Worm (Caenorhabditis elegans) whole organism, young adult: ENCODE results near the gene hda-11.

ENCODE experiments used
- B0035.1 ChIP-seq: sonication (generic microtip); optimal IDR thresholded peaks from 2 replicates; lab custom pipeline; 2016; ENCODE audit warnings: missing genetic modification characterization, mild to moderate bottlenecking, missing compliant biosample characterization, missing genotype, missing genetic modification reagents
- B0261.1 ChIP-seq: sonication (generic microtip); optimal IDR thresholded peaks from 2 replicates; lab custom pipeline; 2016; ENCODE audit warnings: mild to moderate bottlenecking, missing genetic modification characterization, moderate library complexity, missing compliant biosample characterization
- C17E4.6 ChIP-seq: fragments of 200-800 bp; sonication (Bioruptor generic); IDR thresholded peaks from 2 replicates; pipeline ENCODE4 v1.3.6; 2022; ENCODE audit warnings: missing genetic modification reagents, missing genetic modification characterization, missing compliant biosample characterization
- D2030.7 ChIP-seq: fragments of 200-800 bp; sonication (Bioruptor generic); IDR thresholded peaks from 2 replicates; pipeline ENCODE4 v1.3.6; 2022; ENCODE audit warnings: missing genetic modification reagents, missing genetic modification characterization, missing compliant biosample characterization
- F22D6.2 ChIP-seq: sonication (generic microtip); optimal IDR thresholded peaks from 2 replicates; lab custom pipeline; 2016; ENCODE audit warnings: mild to moderate bottlenecking, missing genetic modification characterization, missing compliant biosample characterization
- F33H1.4 ChIP-seq: fragments of 200-800 bp; sonication (Bioruptor generic); IDR thresholded peaks from 2 replicates; pipeline ENCODE4 v1.3.6; 2022; ENCODE audit warnings: missing genetic modification reagents, missing genetic modification characterization, missing compliant biosample characterization
- F49E8.2 ChIP-seq: sonication (generic microtip); optimal IDR thresholded peaks from 3 replicates; lab custom pipeline; 2017; ENCODE audit warnings: missing genetic modification characterization, mild to moderate bottlenecking, missing compliant biosample characterization, antibody characterized with exemption, moderate library complexity; ENCODE audit not compliant: insufficient read depth
- F52B5.7 ChIP-seq: sonication (generic microtip); optimal IDR thresholded peaks from 2 replicates; lab custom pipeline; 2016; ENCODE audit warnings: mild to moderate bottlenecking, missing genetic modification characterization, missing compliant biosample characterization
- F55B11.4 ChIP-seq: sonication (generic microtip); optimal IDR thresholded peaks from 2 replicates; lab custom pipeline; 2016; ENCODE audit warnings: missing compliant biosample characterization, missing genetic modification characterization, borderline replicate concordance; ENCODE audit not compliant: insufficient read depth
- K11D2.4 ChIP-seq: fragments of 200-800 bp; sonication (Bioruptor generic); IDR thresholded peaks from 2 replicates; pipeline ENCODE4 v1.3.6; 2022; ENCODE audit warnings: missing genetic modification reagents, missing genetic modification characterization, missing compliant biosample characterization
- K12H6.12 ChIP-seq: fragments of 200-800 bp; sonication (Bioruptor generic); optimal IDR thresholded peaks from 2 replicates; lab custom pipeline; 2018; ENCODE audit warnings: mild to moderate bottlenecking, missing genetic modification characterization, missing compliant biosample characterization
- Y53G8AR.9 ChIP-seq: fragments of 200-800 bp; sonication (Bioruptor generic); conservative IDR thresholded peaks from 2 replicates; pipeline ENCODE4 v1.3.6; 2022; ENCODE audit warnings: missing genetic modification reagents, missing genetic modification characterization, missing compliant biosample characterization
- akir-1 ChIP-seq: fragments of 200-800 bp; sonication (Bioruptor generic); optimal IDR thresholded peaks from 2 replicates; lab custom pipeline; 2018; ENCODE audit warnings: mild to moderate bottlenecking, missing genetic modification characterization, moderate library complexity, missing compliant biosample characterization
- athp-1 ChIP-seq: sonication (generic microtip); optimal IDR thresholded peaks from 2 replicates; lab custom pipeline; 2017; ENCODE audit warnings: mild to moderate bottlenecking, missing genetic modification characterization, missing compliant biosample characterization
- attf-6 ChIP-seq: fragments of 200-800 bp; sonication (Bioruptor generic); IDR thresholded peaks from 2 replicates; pipeline ENCODE4 v1.3.6; 2022; ENCODE audit warnings: missing genetic modification reagents, missing genetic modification characterization, missing compliant biosample characterization
- bed-2 ChIP-seq: fragments of 200-800 bp; sonication (Bioruptor generic); IDR thresholded peaks from 2 replicates; pipeline ENCODE4 v1.3.6; 2022; ENCODE audit warnings: missing genetic modification reagents, missing genetic modification characterization, missing compliant biosample characterization
- cebp-2 ChIP-seq: fragments of 200-800 bp; sonication (Bioruptor generic); IDR thresholded peaks from 2 replicates; pipeline ENCODE4 v1.3.6; 2022; ENCODE audit warnings: missing genetic modification characterization, missing compliant biosample characterization
- ceh-27 ChIP-seq: fragments of 200-800 bp; sonication (Bioruptor generic); optimal IDR thresholded peaks from 2 replicates; lab custom pipeline; 2018; ENCODE audit warnings: mild to moderate bottlenecking, missing genetic modification characterization, moderate library complexity, missing compliant biosample characterization
- ceh-40 ChIP-seq: fragments of 200-800 bp; sonication (Bioruptor generic); IDR thresholded peaks from 2 replicates; pipeline ENCODE4 v1.3.6; 2022; ENCODE audit warnings: missing genetic modification characterization, missing compliant biosample characterization
- ceh-91 ChIP-seq: fragments of 200-800 bp; sonication (Bioruptor generic); IDR thresholded peaks from 2 replicates; pipeline ENCODE4 v1.3.6; 2022; ENCODE audit warnings: missing genetic modification reagents, missing genetic modification characterization, missing compliant biosample characterization
- die-1 ChIP-seq: sonication (generic microtip); optimal IDR thresholded peaks from 2 replicates; lab custom pipeline; 2016; ENCODE audit warnings: missing genotype, mild to moderate bottlenecking, missing genetic modification characterization, missing compliant biosample characterization
- egl-18 ChIP-seq: fragments of 200-800 bp; sonication (Bioruptor generic); IDR thresholded peaks from 2 replicates; pipeline ENCODE4 v1.3.6; 2022; ENCODE audit warnings: missing genetic modification reagents, missing genetic modification characterization, missing compliant biosample characterization
- egrh-3 ChIP-seq: fragments of 200-800 bp; sonication (Bioruptor generic); IDR thresholded peaks from 2 replicates; pipeline ENCODE4 v1.3.6; 2022; ENCODE audit warnings: missing genetic modification reagents, missing genetic modification characterization, missing compliant biosample characterization
- ekl-4 ChIP-seq: fragments of 200-800 bp; sonication (Bioruptor generic); IDR thresholded peaks from 2 replicates; pipeline ENCODE4 v1.3.6; 2022; ENCODE audit warnings: missing genetic modification reagents, missing genetic modification characterization, missing compliant biosample characterization
- ets-4 ChIP-seq: fragments of 200-800 bp; sonication (Bioruptor generic); optimal IDR thresholded peaks from 2 replicates; lab custom pipeline; 2018; ENCODE audit warnings: mild to moderate bottlenecking, missing genetic modification characterization, missing compliant biosample characterization
- him-1 ChIP-seq: sonication (generic microtip); optimal IDR thresholded peaks from 2 replicates; lab custom pipeline; 2016; ENCODE audit warnings: missing genotype, missing genetic modification reagents, missing genetic modification characterization, missing compliant biosample characterization
- hrde-1 ChIP-seq: sonication (generic microtip); optimal IDR thresholded peaks from 2 replicates; lab custom pipeline; 2016; ENCODE audit warnings: missing genetic modification characterization, mild to moderate bottlenecking, missing compliant biosample characterization, moderate library complexity, missing genotype, missing genetic modification reagents, borderline replicate concordance
- lag-1 ChIP-seq: fragments of 200-800 bp; sonication (Bioruptor generic); IDR thresholded peaks from 2 replicates; pipeline ENCODE4 v1.3.6; 2022; ENCODE audit warnings: missing genetic modification reagents, missing genetic modification characterization, missing compliant biosample characterization
- lin-35 ChIP-seq, 3 experiments: fragments of 150-350 bp in 2 of 3; sonication (generic microtip) in 1 of 3; optimal IDR thresholded peaks; 2 replicates each; lab custom pipeline; 2014 to 2018; ENCODE audit warnings: missing biosample characterization in 3 of 3, missing genetic modification characterization in 3 of 3, missing genetic modification reagents in 3 of 3
- lin-40 ChIP-seq: sonication (generic microtip); optimal IDR thresholded peaks from 2 replicates; lab custom pipeline; 2016; ENCODE audit warnings: missing genetic modification characterization, mild to moderate bottlenecking, missing compliant biosample characterization, missing genotype, missing genetic modification reagents
- lir-1 ChIP-seq: fragments of 200-800 bp; sonication (Bioruptor generic); conservative IDR thresholded peaks from 2 replicates; pipeline ENCODE4 v1.3.6; 2022; ENCODE audit warnings: missing genetic modification reagents, missing genetic modification characterization, missing compliant biosample characterization
- lsl-1 ChIP-seq: fragments of 200-800 bp; sonication (Bioruptor generic); optimal IDR thresholded peaks from 2 replicates; lab custom pipeline; 2018; ENCODE audit warnings: mild to moderate bottlenecking, missing genetic modification characterization, moderate library complexity, missing compliant biosample characterization
- lsy-27 ChIP-seq: sonication (generic microtip); optimal IDR thresholded peaks from 2 replicates; lab custom pipeline; 2017; ENCODE audit warnings: missing genetic modification characterization, mild to moderate bottlenecking, missing compliant biosample characterization, antibody characterized with exemption, missing genotype, borderline replicate concordance; ENCODE audit not compliant: insufficient read depth
- madf-8 ChIP-seq: fragments of 200-800 bp; sonication (Bioruptor generic); conservative IDR thresholded peaks from 2 replicates; pipeline ENCODE4 v1.3.6; 2022; ENCODE audit warnings: missing genetic modification reagents, missing genetic modification characterization, missing compliant biosample characterization
- nfyb-1 ChIP-seq: fragments of 200-800 bp; sonication (Bioruptor generic); IDR thresholded peaks from 2 replicates; pipeline ENCODE4 v1.3.6; 2022; ENCODE audit warnings: missing genetic modification reagents, missing genetic modification characterization, missing compliant biosample characterization
- nhr-179 ChIP-seq: sonication (generic microtip); optimal IDR thresholded peaks from 2 replicates; lab custom pipeline; 2016; ENCODE audit warnings: mild to moderate bottlenecking, missing genetic modification characterization, missing compliant biosample characterization
- nhr-27 ChIP-seq: fragments of 200-800 bp; sonication (Bioruptor generic); optimal IDR thresholded peaks from 2 replicates; lab custom pipeline; 2018; ENCODE audit warnings: mild to moderate bottlenecking, missing genetic modification characterization, moderate library complexity, missing compliant biosample characterization
- pha-4 ChIP-seq: fragments of 150-350 bp; sonication (generic microtip); optimal IDR thresholded peaks from 2 replicates; lab custom pipeline; 2014; ENCODE audit warnings: missing biosample characterization, missing genetic modification reagents, missing genetic modification characterization
- snpc-1.1 ChIP-seq: sonication (generic microtip); optimal IDR thresholded peaks from 2 replicates; lab custom pipeline; 2017; ENCODE audit warnings: missing genetic modification characterization, mild to moderate bottlenecking, missing compliant biosample characterization, antibody characterized with exemption, moderate library complexity, missing genotype, missing genetic modification reagents; ENCODE audit not compliant: insufficient read depth
- tbx-9 ChIP-seq: sonication (generic microtip); optimal IDR thresholded peaks from 2 replicates; lab custom pipeline; 2016; ENCODE audit warnings: borderline replicate concordance, missing genetic modification characterization, inconsistent platforms, missing compliant biosample characterization
- unc-62 ChIP-seq: fragments of 150-350 bp; optimal IDR thresholded peaks from 2 replicates; lab custom pipeline; 2014; ENCODE audit warnings: missing biosample characterization, missing genetic modification reagents, missing genetic modification characterization
- zim-3 ChIP-seq: sonication (generic microtip); optimal IDR thresholded peaks from 2 replicates; lab custom pipeline; 2017; ENCODE audit warnings: mild to moderate bottlenecking, missing genetic modification characterization, moderate library complexity, missing compliant biosample characterization
- ztf-3 ChIP-seq: fragments of 200-800 bp; sonication (Bioruptor generic); optimal IDR thresholded peaks from 2 replicates; lab custom pipeline; 2018; ENCODE audit warnings: mild to moderate bottlenecking, missing genetic modification characterization, missing compliant biosample characterization

hda-11 gene

DNA sequence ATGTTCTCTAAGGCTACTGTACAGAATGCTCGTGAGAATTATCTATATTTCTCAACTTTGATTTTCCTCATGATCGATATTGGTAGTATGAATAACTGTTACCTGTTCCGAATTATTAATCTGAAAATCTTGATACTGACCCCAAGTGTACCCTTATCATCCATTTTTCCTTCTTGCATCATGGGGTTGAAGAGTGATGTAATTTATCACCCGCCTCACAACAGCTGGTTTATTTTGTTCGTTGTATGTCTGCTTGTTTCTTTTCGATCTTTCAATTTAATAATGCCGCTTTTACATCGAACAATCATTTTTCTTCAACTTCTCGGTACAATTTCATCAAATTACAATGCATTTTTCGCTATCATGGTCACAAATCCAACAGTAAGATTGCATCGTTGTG lies 17.1 kb upstream of the hda-11 start, which contains the start of gene C35A5.6:
Gene C35A5.6, plus strand, starts transcription at position 283 of the 400 bp plus-strand sequence.
- no peak for TF ChIP-seq attf-6 (GFP tag; lab: Robert Waterston, UW)
- no peak for TF ChIP-seq B0035.1 (tag; lab: Kevin White, UChicago)
- no peak for TF ChIP-seq lsl-1 (GFP tag; lab: Kevin White, UChicago)
- no peak for TF ChIP-seq K11D2.4
- TF ChIP-seq nhr-179 (tag; lab: Kevin White, UChicago), result no peak
- TF ChIP-seq nhr-27 (tag; lab: Kevin White, UChicago), result no peak
- TF ChIP-seq ztf-3, result no peak

DNA sequence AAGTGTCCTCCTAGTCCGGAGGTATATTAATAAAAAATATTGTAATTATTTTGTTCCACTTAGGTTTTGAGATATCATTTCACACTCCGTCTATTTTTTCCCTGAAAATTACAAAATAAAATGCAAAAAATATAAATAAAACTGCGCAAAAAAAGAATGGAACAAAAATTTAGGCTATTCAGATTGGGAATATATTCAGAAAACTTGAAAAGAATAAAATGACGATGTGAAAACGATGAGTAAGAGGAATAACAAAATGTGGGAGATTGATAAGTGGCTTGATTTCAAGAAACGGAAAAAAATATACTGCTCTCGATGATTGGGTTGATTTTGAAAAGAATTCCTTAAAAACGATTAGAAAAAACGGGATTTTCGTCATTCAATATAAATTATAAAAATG lies 11.7 kb upstream of the hda-11 start, which contains the start of gene dmsr-8:
Gene dmsr-8, minus strand, starts transcription at position 101 of the 400 bp plus-strand sequence.
- TF ChIP-seq pha-4 (tag; lab: Kevin White, UChicago) (no peak), lin-35 (GFP tag; optimal IDR thresholded peaks at IDR 0.05; lab: Kevin White, UChicago) (no peak), akir-1 (no peak), athp-1 (no peak), lin-40 (tag; lab: Kevin White, UChicago) (no peak), F49E8.2 (tag; lab: Kevin White, UChicago) (no peak), ceh-91 (GFP tag; lab: Robert Waterston, UW) (no peak), lsl-1 (GFP tag; lab: Kevin White, UChicago) (no peak), Y53G8AR.9 (GFP tag; lab: Robert Waterston, UW) (no peak), F55B11.4 (no peak), C17E4.6 (GFP tag; lab: Robert Waterston, UW) (no peak), ekl-4 (GFP tag; lab: Robert Waterston, UW) (no peak), F22D6.2 (tag; lab: Kevin White, UChicago) (no peak), D2030.7 (no peak), die-1 (tag; lab: Kevin White, UChicago) (no peak), madf-8 (no peak), zim-3 (tag; lab: Kevin White, UChicago) (no peak), F52B5.7 (no peak)

DNA sequence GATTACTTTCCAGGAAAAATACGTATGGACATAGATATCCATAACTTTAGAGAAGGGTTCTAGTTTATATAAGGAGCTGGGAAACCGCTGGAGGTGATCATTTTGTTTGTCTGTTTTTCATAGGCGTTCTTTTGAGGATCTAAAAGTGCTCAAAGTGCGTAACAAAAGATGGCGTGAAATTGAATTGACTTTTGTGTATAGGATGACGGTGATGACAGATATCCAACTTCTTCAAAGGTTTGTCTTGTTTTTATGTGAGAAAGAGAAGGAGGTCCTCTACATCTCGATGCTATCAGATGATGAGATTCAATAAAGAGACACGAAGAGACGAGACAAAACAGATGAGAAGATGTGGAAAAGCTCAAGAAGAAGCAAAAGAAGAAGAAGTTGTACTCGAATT lies 9.3 kb upstream of the hda-11 start:
- TF ChIP-seq bed-2 (GFP tag; lab: Robert Waterston, UW) (no peak), tbx-9 (tag; lab: Kevin White, UChicago) (no peak), him-1 (tag; lab: Kevin White, UChicago) (no peak), egrh-3 (GFP tag; lab: Robert Waterston, UW) (no peak), lir-1 (GFP tag; lab: Robert Waterston, UW) (no peak), lsy-27 (tag; lab: Kevin White, UChicago) (no peak), die-1 (tag; lab: Kevin White, UChicago) (no peak), K11D2.4 (no peak), lag-1 (no peak), snpc-1.1 (tag; lab: Kevin White, UChicago) (no peak), ceh-27 (GFP tag; lab: Kevin White, UChicago) (no peak)

DNA sequence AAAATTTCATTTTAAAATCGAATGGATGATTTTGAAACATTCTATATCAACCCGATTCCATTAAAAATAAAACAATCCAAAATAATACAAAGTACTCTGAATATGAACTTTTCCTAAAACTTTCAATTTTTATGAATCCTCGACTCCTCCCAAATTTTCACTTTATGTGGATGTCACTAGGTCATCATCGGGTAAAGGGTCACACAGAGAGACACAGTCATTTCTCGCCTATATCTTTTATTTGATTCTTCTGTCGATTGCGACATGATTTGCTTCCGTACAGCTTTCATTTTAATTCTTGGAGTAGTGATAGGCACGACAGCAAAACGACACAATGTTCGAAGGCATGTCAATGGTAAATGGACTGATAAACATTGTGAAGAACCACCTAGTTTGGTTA lies 2.5 kb downstream of the hda-11 start, which contains the start of gene F25D1.3:
Gene F25D1.3, plus strand, starts transcription at position 225 of the 400 bp plus-strand sequence.
- TF ChIP-seq ztf-3, result no peak
- no peak for TF ChIP-seq ets-4 (GFP tag; lab: Kevin White, UChicago)
- no peak for TF ChIP-seq nfyb-1
- no peak for TF ChIP-seq nhr-27 (tag; lab: Kevin White, UChicago)
- no peak for TF ChIP-seq attf-6 (GFP tag; lab: Robert Waterston, UW)
- no peak for TF ChIP-seq hrde-1
- TF ChIP-seq egl-18 (GFP tag; lab: Robert Waterston, UW), result no peak
- TF ChIP-seq F33H1.4 (GFP tag; lab: Robert Waterston, UW), result no peak
- TF ChIP-seq K12H6.12, result no peak
- no peak for TF ChIP-seq unc-62 (GFP tag; lab: Kevin White, UChicago)
- TF ChIP-seq lsl-1 (GFP tag; lab: Kevin White, UChicago), result no peak
- no peak for TF ChIP-seq ceh-40 (GFP tag; lab: Robert Waterston, UW)
- TF ChIP-seq D2030.7, result no peak
- TF ChIP-seq tbx-9 (tag; lab: Kevin White, UChicago), result no peak
- TF ChIP-seq cebp-2 (GFP tag; lab: Robert Waterston, UW), result no peak
- TF ChIP-seq B0261.1 (tag; lab: Kevin White, UChicago), result no peak
- TF ChIP-seq nhr-179 (tag; lab: Kevin White, UChicago), result no peak
